Fruit fly (Drosophila melanogaster): ENCODE results near the gene mamo.

DNA sequence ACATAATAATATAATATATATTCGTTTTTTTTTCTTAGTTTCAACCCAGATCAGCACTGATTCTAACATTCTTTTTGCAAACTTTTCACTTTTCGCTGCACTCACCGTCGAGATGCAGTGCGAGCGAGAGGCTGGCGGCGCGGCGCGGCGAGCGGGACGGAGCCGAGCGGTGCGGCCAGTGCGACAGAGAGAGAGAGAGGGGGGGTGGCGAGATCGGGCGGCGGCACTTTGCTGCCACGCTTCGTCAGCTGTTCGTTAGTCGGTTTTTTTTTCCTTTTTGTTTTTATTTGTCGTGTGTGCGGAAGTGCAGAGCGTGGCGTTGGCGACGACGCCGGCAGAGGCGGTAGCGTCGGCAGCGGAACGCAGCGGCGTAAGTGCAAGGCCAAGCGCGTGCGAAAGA is 56.5 kb downstream of the mamo start:
- TF ChIP-seq kay (GFP tag; ENCODE audit: borderline replicate concordance) (no peak), ovo (GFP tag; optimal IDR thresholded peaks at IDR 0.05) (peak; percentile 51), toe (GFP tag; optimal IDR thresholded peaks at IDR 0.05) (no peak), CG7045 (GFP tag; optimal IDR thresholded peaks at IDR 0.05) (no peak), pad (GFP tag; optimal IDR thresholded peaks at IDR 0.05) (peak; percentile 27), bab1 (GFP tag; optimal IDR thresholded peaks at IDR 0.05) (no peak)

Measured in whole organism, adult.